Worm (Caenorhabditis elegans): ENCODE data around the gene srj-9.
"Not testable (repeated sequence)": the region's sequence is repeated elsewhere in the genome, so short reads cannot be mapped to it uniquely, and the experiment has no call there.

Gene srj-9

DNA sequence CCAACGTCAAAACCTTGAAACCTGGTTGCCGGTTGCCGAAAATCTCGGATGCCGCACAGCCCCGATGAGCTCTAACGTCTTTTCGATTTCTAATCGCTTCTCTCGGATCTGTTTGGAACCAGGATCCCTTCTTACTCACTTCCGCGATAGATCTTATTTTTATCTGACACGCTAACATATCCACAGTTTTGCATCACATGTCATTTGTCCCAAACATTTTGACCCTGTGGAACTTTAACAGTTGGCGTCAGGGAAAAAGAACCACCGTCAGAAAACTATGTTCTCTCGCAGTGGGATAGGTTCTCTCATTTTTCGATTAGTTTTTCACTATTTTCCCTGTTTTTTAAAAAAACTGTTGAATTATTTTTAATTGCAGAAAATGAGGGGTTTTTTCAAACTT lies 33.4 kb upstream of the srj-9 start, which contains the start of gene T20D4.11:
TSS of gene T20D4.11 (plus strand) at position 377 of the 400 bp plus-strand sequence.
- TF ChIP-seq mep-1 (tag; optimal IDR thresholded peaks at IDR 0.05) (no peak), ham-2 (GFP tag; optimal IDR thresholded peaks at IDR 0.05) (no peak), mls-2 (tag; optimal IDR thresholded peaks at IDR 0.05) (no peak), nhr-237 (tag; optimal IDR thresholded peaks at IDR 0.05) (no peak), unc-39 (tag; optimal IDR thresholded peaks at IDR 0.05) (no peak), nhr-28 (tag; optimal IDR thresholded peaks at IDR 0.05) (no peak)

DNA sequence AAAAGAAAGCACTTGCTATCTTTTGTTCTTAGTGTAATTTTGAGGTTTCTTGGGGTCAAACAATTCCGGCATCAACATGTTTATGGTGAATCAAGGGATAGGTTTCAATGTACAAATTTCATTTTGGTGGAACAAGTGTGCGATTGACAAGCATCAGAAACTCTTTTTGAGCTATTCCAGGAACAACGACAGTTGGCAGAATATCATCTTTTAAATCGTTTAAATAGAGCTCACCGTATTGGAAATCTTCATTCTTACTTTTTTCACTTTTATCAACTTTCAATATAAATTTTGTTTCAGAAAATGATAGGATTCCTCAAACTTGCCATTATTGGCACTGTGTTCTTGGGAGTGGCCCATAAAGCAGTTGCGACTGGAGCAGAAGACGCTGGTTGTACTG lies 31.8 kb upstream of the srj-9 start, which contains the start of gene T20D4.10:
TSS of gene T20D4.10 (plus strand) at position 301 of the 400 bp plus-strand sequence.
- not testable (repeated sequence) for TF ChIP-seq nhr-28, blmp-1, nhr-76 (tag; optimal IDR thresholded peaks at IDR 0.05)

DNA sequence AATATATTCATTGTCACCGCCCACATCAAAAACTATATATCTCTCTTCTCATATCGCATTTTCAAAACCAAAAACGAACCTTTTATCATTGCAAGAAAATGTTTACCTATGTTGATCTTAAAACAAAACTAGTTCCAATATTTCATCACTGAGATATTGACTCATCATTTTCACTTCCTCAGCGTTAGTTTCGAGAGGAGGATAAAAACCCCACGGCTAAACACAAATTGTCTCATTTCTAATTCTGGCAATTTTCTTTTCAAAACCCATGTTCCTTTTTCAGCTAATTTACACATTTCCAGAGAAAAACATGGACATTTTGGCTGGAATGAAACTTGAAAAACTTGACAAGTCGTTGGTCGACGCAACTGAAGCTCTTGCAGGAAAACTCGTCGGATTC lies 23.1 kb upstream of the srj-9 start, which contains the start of gene T20D4.7:
TSS of gene T20D4.7 (plus strand) at position 301 of the 400 bp plus-strand sequence.
- TF ChIP-seq lsy-2 (tag; optimal IDR thresholded peaks at IDR 0.05), result no peak
- TF ChIP-seq pha-4 (tag; optimal IDR thresholded peaks at IDR 0.05), result no peak
- TF ChIP-seq nhr-28 (tag; optimal IDR thresholded peaks at IDR 0.05), result no peak
- TF ChIP-seq tbx-8 (GFP tag; optimal IDR thresholded peaks at IDR 0.05), result no peak
- no peak for TF ChIP-seq ceh-83 (GFP tag; optimal IDR thresholded peaks at IDR 0.05)
- TF ChIP-seq nhr-12 (tag; optimal IDR thresholded peaks at IDR 0.05), result no peak
- TF ChIP-seq elt-1 (tag; optimal IDR thresholded peaks at IDR 0.05; ENCODE audit: borderline replicate concordance, insufficient read depth), result no peak
- no peak for TF ChIP-seq ham-2 (GFP tag; optimal IDR thresholded peaks at IDR 0.05)
- TF ChIP-seq ceh-39 (tag; optimal IDR thresholded peaks at IDR 0.05), result no peak
- no peak for TF ChIP-seq ztf-11 (tag; optimal IDR thresholded peaks at IDR 0.05)
- TF ChIP-seq nhr-237 (tag; optimal IDR thresholded peaks at IDR 0.05), result no peak
- TF ChIP-seq unc-62 (GFP tag; optimal IDR thresholded peaks at IDR 0.05), result no peak
- no peak for TF ChIP-seq unc-39 (tag; optimal IDR thresholded peaks at IDR 0.05)
- no peak for TF ChIP-seq bed-3 (GFP tag; optimal IDR thresholded peaks at IDR 0.05)
- TF ChIP-seq hlh-1 (tag; optimal IDR thresholded peaks at IDR 0.05), result no peak
- TF ChIP-seq mab-5 (tag; optimal IDR thresholded peaks at IDR 0.05), result no peak

DNA sequence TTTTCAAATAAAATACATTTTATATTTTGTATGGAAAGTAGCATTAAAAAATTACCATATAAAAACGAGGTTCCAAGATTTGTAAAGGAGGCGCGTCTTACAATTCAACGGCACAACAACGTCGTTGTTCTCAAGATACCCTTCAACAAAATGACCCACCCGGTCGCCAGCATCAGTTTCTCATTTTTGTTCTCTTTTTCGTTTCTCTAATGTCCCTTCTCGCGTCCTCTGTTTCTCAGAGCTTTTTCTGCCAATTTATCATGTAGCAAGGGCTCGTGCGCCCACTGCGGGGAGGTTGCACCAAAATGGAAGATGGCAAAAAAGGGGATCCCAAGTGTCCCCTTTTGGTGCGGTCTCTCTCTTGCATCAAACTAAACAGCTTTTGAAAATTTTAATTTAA lies 22.2 kb upstream of the srj-9 start:
- TF ChIP-seq unc-62 (GFP tag; optimal IDR thresholded peaks at IDR 0.05) (no peak), mls-2 (tag; optimal IDR thresholded peaks at IDR 0.05) (no peak)

DNA sequence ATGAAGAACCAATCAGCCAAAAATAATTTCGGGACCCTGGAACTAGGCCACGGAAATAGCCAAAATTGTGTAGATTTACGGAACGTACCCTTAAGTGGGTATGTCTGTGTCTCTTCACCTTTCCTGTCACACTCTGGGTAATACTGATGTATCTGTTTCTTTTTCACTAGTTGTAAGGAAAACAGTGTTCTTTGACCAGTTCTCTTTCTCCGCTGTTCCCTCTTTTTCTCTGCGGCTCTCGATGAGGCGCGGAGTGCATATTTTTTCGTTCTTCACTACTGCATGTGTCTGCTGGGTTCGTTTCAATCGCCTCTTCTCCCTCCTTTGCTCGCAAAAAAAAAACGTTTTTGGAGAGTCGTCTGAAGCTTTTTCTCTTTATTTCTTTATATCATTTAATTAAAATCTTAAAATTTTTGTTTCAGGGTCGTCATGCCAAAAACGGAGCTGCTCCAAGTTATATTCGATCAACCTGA lies 21.6 kb upstream of the srj-9 start, which contains the start of gene arrd-22:
TSS of gene arrd-22 (plus strand) at position 423 of the 473 bp plus-strand sequence.
- TF ChIP-seq snpc-4 (tag; optimal IDR thresholded peaks at IDR 0.05) (no peak), ces-1 (GFP tag; optimal IDR thresholded peaks at IDR 0.05) (no peak), elt-1 (tag; optimal IDR thresholded peaks at IDR 0.05; ENCODE audit: borderline replicate concordance, insufficient read depth) (no peak), unc-120 (tag; optimal IDR thresholded peaks at IDR 0.05; ENCODE audit: poor library complexity, severe bottlenecking) (no peak), unc-39 (tag; optimal IDR thresholded peaks at IDR 0.05) (no peak), sptf-1 (tag; optimal IDR thresholded peaks at IDR 0.05) (no peak), zip-8 (tag; optimal IDR thresholded peaks at IDR 0.05) (no peak), ham-2 (GFP tag; optimal IDR thresholded peaks at IDR 0.05) (no peak), lsy-2 (tag; optimal IDR thresholded peaks at IDR 0.05) (no peak), nhr-12 (tag; optimal IDR thresholded peaks at IDR 0.05) (no peak)

DNA sequence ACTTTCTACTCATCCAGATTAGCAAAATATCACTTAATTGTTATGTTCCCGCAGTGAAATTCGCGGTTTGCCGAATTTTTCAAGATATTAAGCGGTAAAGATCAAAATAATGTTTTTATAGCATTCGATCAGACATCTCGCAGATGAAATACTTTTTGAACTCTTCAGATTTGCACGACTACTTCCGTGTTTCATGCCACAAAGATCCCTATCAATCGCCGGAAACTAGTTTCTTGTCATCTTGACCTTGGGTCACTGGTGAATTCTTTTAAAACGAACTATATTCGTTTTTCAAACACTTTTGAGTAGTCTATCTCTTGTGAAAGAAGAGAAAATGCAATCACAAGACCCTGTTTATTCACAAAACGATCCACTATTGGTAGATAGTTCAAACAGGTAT lies 18.7 kb upstream of the srj-9 start, which contains the start of gene txt-11:
TSS of gene txt-11 (plus strand) at position 301 of the 400 bp plus-strand sequence.
- TF ChIP-seq unc-39 (tag; optimal IDR thresholded peaks at IDR 0.05) (no peak), lin-32 (GFP tag; optimal IDR thresholded peaks at IDR 0.05) (no peak), flh-1 (GFP tag; optimal IDR thresholded peaks at IDR 0.05) (no peak), drap-1 (GFP tag; optimal IDR thresholded peaks at IDR 0.05) (no peak), nhr-12 (tag; optimal IDR thresholded peaks at IDR 0.05) (no peak), ztf-11 (tag; optimal IDR thresholded peaks at IDR 0.05) (no peak), ceh-43 (GFP tag; optimal IDR thresholded peaks at IDR 0.05) (no peak), nhr-237 (tag; optimal IDR thresholded peaks at IDR 0.05) (no peak), mab-5 (tag; optimal IDR thresholded peaks at IDR 0.05) (no peak), ceh-83 (GFP tag; optimal IDR thresholded peaks at IDR 0.05) (no peak), lin-13 (tag; optimal IDR thresholded peaks at IDR 0.05) (no peak)
